Worm (Caenorhabditis elegans) whole organism, L1 larva: ENCODE data around the gene lbp-4.

Experiments
- alr-1 ChIP-seq: fragments of 200-800 bp; sonication (Bioruptor generic); optimal IDR thresholded peaks from 2 replicates; lab custom pipeline; 2018; ENCODE audit warnings: borderline replicate concordance, mild to moderate bottlenecking, missing genetic modification characterization, missing compliant biosample characterization
- lin-35 ChIP-seq, 2 experiments: fragments of 150-350 bp; optimal IDR thresholded peaks; 2 replicates each; lab custom pipeline; 2014; ENCODE audit warnings: missing biosample characterization in 2 of 2, missing genetic modification characterization in 2 of 2, missing genetic modification reagents in 2 of 2
- snpc-4 ChIP-seq: fragments of 150-350 bp; optimal IDR thresholded peaks from 2 replicates; lab custom pipeline; 2014; ENCODE audit warnings: missing biosample characterization, missing genetic modification characterization

DNA sequence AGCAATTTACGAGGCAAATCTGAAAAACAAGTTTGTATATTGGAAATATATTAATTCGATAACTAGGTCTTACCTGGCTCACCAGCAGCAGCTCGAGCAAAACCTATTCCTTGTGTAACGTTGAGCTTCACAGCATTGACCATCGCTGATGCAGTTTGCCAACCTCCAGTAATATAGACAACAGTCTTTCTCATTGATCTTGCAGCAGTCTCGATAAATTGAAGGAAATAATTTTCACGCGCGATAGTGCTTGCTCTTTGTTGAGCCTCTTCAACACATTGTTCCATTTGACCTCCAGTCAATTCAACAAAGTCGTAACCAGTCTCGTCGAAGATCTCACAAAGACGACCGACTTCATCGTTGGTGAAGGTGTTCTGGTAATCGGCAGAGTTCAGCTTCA is 9.8 kb upstream of the lbp-4 start:
- no peak for TF ChIP-seq alr-1
- TF ChIP-seq lin-35 (GFP tag; optimal IDR thresholded peaks at IDR 0.05; lab: Kevin White, UChicago): no peak
- TF ChIP-seq snpc-4 (tag; lab: Kevin White, UChicago): no peak
